Fruit fly (Drosophila melanogaster) whole organism, prepupa: Measurements from ENCODE around the gene CG14641.
A peak's percentile ranks its signal among the peaks of the same experiment; 100 is the strongest.

Experiments used
- CG11902 ChIP-seq: fragments of 200-800 bp; sonication (Bioruptor generic); optimal IDR thresholded peaks from 3 replicates; lab custom pipeline; 2016; ENCODE audit warnings: missing biosample characterization, missing genetic modification characterization
- CG1621 ChIP-seq: fragments of 200-800 bp; sonication (Bioruptor generic); optimal IDR thresholded peaks from 3 replicates; lab custom pipeline; 2018; ENCODE audit warnings: missing biosample characterization, mild to moderate bottlenecking, missing genetic modification characterization
- CG3032 ChIP-seq: fragments of 200-800 bp; optimal IDR thresholded peaks from 2 replicates; lab custom pipeline; 2019; ENCODE audit warnings: missing biosample characterization, mild to moderate bottlenecking, missing genetic modification characterization, moderate library complexity
- CG31627 ChIP-seq: fragments of 200-800 bp; sonication (Bioruptor generic); optimal IDR thresholded peaks from 3 replicates; lab custom pipeline; 2016; ENCODE audit warnings: missing biosample characterization, missing genetic modification characterization
- CG32006 ChIP-seq: fragments of 200-800 bp; sonication (Bioruptor generic); optimal IDR thresholded peaks from 3 replicates; lab custom pipeline; 2017; ENCODE audit warnings: missing biosample characterization, mild to moderate bottlenecking, missing genetic modification characterization
- CG34406 ChIP-seq: fragments of 200-800 bp; sonication (Bioruptor generic); optimal IDR thresholded peaks from 3 replicates; lab custom pipeline; 2016; ENCODE audit warnings: missing biosample characterization, missing genetic modification characterization
- CG3919 ChIP-seq: fragments of 200-800 bp; sonication (Bioruptor generic); optimal IDR thresholded peaks from 3 replicates; lab custom pipeline; 2016; ENCODE audit warnings: missing biosample characterization, missing genetic modification characterization
- CG6792 ChIP-seq: fragments of 200-800 bp; sonication (Bioruptor generic); optimal IDR thresholded peaks from 3 replicates; lab custom pipeline; 2016; ENCODE audit warnings: missing biosample characterization, missing genetic modification characterization
- CG6854 ChIP-seq: fragments of 200-800 bp; sonication (Bioruptor generic); optimal IDR thresholded peaks from 2 replicates; lab custom pipeline; 2017; ENCODE audit warnings: missing biosample characterization, mild to moderate bottlenecking, missing genetic modification characterization
- CG7368 ChIP-seq: fragments of 200-800 bp; sonication (Bioruptor generic); optimal IDR thresholded peaks from 3 replicates; lab custom pipeline; 2016; ENCODE audit warnings: missing biosample characterization, missing genetic modification characterization
- CG8119 ChIP-seq: fragments of 200-800 bp; sonication (Bioruptor generic); IDR thresholded peaks from 3 replicates; pipeline ENCODE4 v1.3.6; 2022; ENCODE audit warnings: missing biosample characterization, missing genetic modification characterization
- CG8319 ChIP-seq: fragments of 200-800 bp; sonication (Bioruptor generic); optimal IDR thresholded peaks from 3 replicates; lab custom pipeline; 2016; ENCODE audit warnings: missing biosample characterization, missing genetic modification characterization
- CG8632 ChIP-seq: fragments of 200-800 bp; sonication (Bioruptor generic); optimal IDR thresholded peaks from 3 replicates; lab custom pipeline; 2016; ENCODE audit warnings: missing biosample characterization, missing genetic modification characterization
- Eip78C ChIP-seq: fragments of 200-800 bp; sonication (Bioruptor generic); peaks from one replicate; lab custom pipeline; 2016; ENCODE audit warnings: missing biosample characterization, missing genetic modification characterization
- Ets96B ChIP-seq: fragments of 200-800 bp; optimal IDR thresholded peaks from 2 replicates; lab custom pipeline; 2019; ENCODE audit warnings: missing biosample characterization, mild to moderate bottlenecking, missing genetic modification characterization, moderate library complexity
- Hr38 ChIP-seq: sonication (Bioruptor generic); optimal IDR thresholded peaks from 2 replicates; lab custom pipeline; 2016; ENCODE audit warnings: missing biosample characterization, missing genetic modification characterization
- Hr39 ChIP-seq: fragments of 200-800 bp; sonication (Bioruptor generic); optimal IDR thresholded peaks from 2 replicates; lab custom pipeline; 2016; ENCODE audit warnings: missing biosample characterization, missing genetic modification characterization
- Hr4 ChIP-seq: fragments of 200-800 bp; sonication (Bioruptor generic); optimal IDR thresholded peaks from 3 replicates; lab custom pipeline; 2016; ENCODE audit warnings: missing biosample characterization, missing genetic modification characterization
- Lpt ChIP-seq: fragments of 200-800 bp; sonication (Bioruptor generic); optimal IDR thresholded peaks from 3 replicates; lab custom pipeline; 2016; ENCODE audit warnings: missing biosample characterization, missing genetic modification characterization
- Sox14 ChIP-seq: fragments of 200-800 bp; sonication (Bioruptor generic); optimal IDR thresholded peaks from 3 replicates; lab custom pipeline; 2016; ENCODE audit warnings: missing biosample characterization, missing genetic modification characterization
- Sox15 ChIP-seq: fragments of 200-800 bp; sonication (Bioruptor generic); optimal IDR thresholded peaks from 3 replicates; lab custom pipeline; 2016; ENCODE audit warnings: missing biosample characterization, missing genetic modification characterization
- achi ChIP-seq: fragments of 200-800 bp; sonication (Bioruptor generic); optimal IDR thresholded peaks from 3 replicates; lab custom pipeline; 2016; ENCODE audit warnings: missing biosample characterization, missing genetic modification characterization
- acj6 ChIP-seq: fragments of 200-800 bp; sonication (Bioruptor generic); optimal IDR thresholded peaks from 3 replicates; lab custom pipeline; 2016; ENCODE audit warnings: missing biosample characterization, missing genetic modification characterization
- dac ChIP-seq: fragments of 200-800 bp; sonication (Bioruptor generic); optimal IDR thresholded peaks from 2 replicates; lab custom pipeline; 2017; ENCODE audit warnings: missing biosample characterization, mild to moderate bottlenecking, missing genetic modification characterization
- eg ChIP-seq: fragments of 200-800 bp; sonication (Bioruptor generic); IDR thresholded peaks from 3 replicates; pipeline ENCODE4 v1.3.6; 2022; ENCODE audit warnings: missing biosample characterization, missing genetic modification characterization
- fd59A ChIP-seq: fragments of 200-800 bp; sonication (Bioruptor generic); optimal IDR thresholded peaks from 2 replicates; lab custom pipeline; 2017; ENCODE audit warnings: missing biosample characterization, mild to moderate bottlenecking, missing genetic modification characterization, missing genetic modification reagents
- fd85E ChIP-seq: fragments of 200-800 bp; sonication (Bioruptor generic); optimal IDR thresholded peaks from 3 replicates; lab custom pipeline; 2016; ENCODE audit warnings: missing biosample characterization, missing genetic modification characterization
- lz ChIP-seq: fragments of 200-800 bp; sonication (Bioruptor generic); optimal IDR thresholded peaks from 3 replicates; lab custom pipeline; 2016; ENCODE audit warnings: missing biosample characterization, missing genetic modification characterization
- net ChIP-seq: fragments of 200-800 bp; sonication (Bioruptor generic); optimal IDR thresholded peaks from 3 replicates; lab custom pipeline; 2016; ENCODE audit warnings: missing biosample characterization, missing genetic modification characterization
- pdm3 ChIP-seq: fragments of 200-800 bp; sonication (Bioruptor generic); optimal IDR thresholded peaks from 3 replicates; lab custom pipeline; 2016; ENCODE audit warnings: missing biosample characterization, missing genetic modification characterization
- salr ChIP-seq, 2 experiments: fragments of 200-800 bp; sonication (Bioruptor generic); optimal IDR thresholded peaks; 3 replicates each; lab custom pipeline; 2016 to 2018; ENCODE audit warnings: missing biosample characterization in 2 of 2, missing genetic modification characterization in 2 of 2, mild to moderate bottlenecking in 1 of 2
- spab ChIP-seq: fragments of 200-800 bp; sonication (Bioruptor generic); optimal IDR thresholded peaks from 2 replicates; lab custom pipeline; 2017; ENCODE audit warnings: missing biosample characterization, mild to moderate bottlenecking, missing genetic modification characterization, missing genetic modification reagents
- svp ChIP-seq: fragments of 200-800 bp; sonication (Bioruptor generic); peaks from one replicate; lab custom pipeline; 2016; ENCODE audit warnings: missing biosample characterization, missing genetic modification characterization
- vri ChIP-seq: fragments of 200-800 bp; sonication (Bioruptor generic); optimal IDR thresholded peaks from 3 replicates; lab custom pipeline; 2016; ENCODE audit warnings: missing biosample characterization, mild to moderate bottlenecking, missing genetic modification characterization

The CG14641 gene

DNA sequence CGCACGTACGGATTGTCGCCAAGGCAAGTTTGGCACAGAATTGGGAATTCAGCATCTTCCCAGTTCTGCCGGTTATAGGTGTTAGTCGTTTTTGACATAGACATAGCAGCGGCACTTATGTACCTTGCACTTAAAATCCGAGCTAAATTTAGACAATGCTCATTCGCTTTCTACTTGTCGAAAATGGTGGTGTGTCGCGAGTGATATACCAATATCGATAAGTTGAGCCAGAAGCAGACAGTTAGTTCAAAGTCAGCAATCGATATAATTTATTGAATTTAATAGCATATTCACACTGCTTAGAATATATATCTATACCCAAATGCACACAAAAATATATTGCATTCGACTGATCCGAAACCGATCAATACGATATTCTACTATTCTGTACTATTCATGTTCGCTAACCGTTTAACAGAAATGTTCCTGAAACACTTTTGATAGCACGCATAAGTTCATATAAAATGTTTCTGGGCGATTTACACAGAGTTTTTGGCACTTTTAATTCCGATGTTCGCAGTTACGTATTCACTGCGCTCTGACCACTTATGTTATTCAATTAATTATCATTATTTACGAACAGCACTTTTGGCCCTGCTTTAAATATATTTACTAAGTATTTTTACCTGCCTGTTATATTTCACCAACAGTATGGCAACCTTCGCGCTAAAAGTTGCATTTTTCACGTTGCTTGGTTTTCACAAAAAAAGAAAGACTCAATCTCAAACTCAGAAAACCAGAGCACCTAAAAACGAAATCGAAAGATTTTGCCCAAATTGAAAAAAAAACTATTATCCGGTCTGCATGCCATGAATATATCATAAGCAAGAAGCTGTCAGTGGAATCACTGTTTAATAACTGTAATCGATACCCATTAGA is at the start of gene CG14641:
Gene CG14641, minus strand, starts transcription at position 204 of the 879 bp plus-strand sequence.
- TF ChIP-seq Sox15 (GFP tag; lab: Kevin White, UChicago) (peak; percentile 36), CG3919 (GFP tag; lab: Kevin White, UChicago) (no peak), Hr38 (GFP tag; lab: Kevin White, UChicago) (no peak), CG3032 (tag; lab: Kevin White, UChicago) (peak; percentile 15), CG11902 (GFP tag; lab: Kevin White, UChicago) (no peak), dac (GFP tag; lab: Kevin White, UChicago) (no peak), CG32006 (GFP tag; lab: Kevin White, UChicago) (peak; percentile 50), CG6854 (GFP tag; lab: Kevin White, UChicago) (peak; percentile 11), pdm3 (GFP tag; lab: Kevin White, UChicago) (peak; percentile 19), lz (GFP tag; lab: Kevin White, UChicago) (peak; percentile 4), CG7368 (GFP tag; lab: Kevin White, UChicago) (no peak), Sox14 (GFP tag; lab: Kevin White, UChicago) (peak; percentile 18), CG31627 (GFP tag; lab: Kevin White, UChicago) (peak; percentile 28), acj6 (GFP tag; lab: Kevin White, UChicago) (no peak), CG8119 (GFP tag; lab: Robert Waterston, UW) (no peak), net (no peak), Hr39 (GFP tag; lab: Kevin White, UChicago) (peak; percentile 26), svp (GFP tag; lab: Kevin White, UChicago) (peak; percentile 48), Eip78C (GFP tag; lab: Kevin White, UChicago) (peak; percentile 65), CG34406 (no peak), Hr4 (GFP tag; lab: Kevin White, UChicago) (peak; percentile 2), fd59A (GFP tag; lab: Kevin White, UChicago) (peak; percentile 16)

DNA sequence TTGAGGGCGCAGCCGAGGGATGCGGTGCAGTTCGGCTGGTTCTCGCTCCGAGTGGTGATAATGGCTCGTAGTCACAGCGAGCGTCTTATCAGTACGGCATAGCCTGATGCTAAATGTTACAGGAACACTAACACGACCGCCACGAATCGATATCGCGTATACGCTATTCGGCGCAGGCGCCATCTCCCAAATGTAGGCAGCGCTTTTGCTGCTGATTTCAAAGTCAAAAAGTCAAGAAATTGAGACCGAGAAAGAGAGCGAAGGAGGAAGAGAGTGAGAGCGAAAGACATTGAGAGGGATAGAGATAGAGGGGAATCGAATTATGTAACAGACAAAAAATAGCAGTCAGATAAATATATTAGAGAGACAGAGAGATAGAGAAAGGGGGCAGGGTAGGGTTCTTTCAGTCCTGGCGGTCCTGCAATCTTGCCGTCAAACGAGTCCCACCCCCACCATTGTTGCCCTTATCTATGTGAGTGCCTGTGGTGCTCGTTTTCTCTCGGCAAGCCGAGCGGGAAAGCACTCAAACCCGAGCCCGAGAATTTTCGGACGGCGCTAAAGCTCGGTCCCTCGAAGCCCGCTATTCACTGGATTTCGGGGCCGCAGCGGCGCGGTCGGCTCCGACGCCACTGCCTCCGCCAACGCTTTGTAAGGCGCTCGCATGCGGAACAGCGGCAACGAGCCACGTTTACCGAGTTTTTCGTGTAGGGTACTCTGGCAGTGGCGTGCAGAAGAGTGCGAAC is 49.1 kb upstream of the CG14641 start:
- no peak for TF ChIP-seq acj6 (GFP tag; lab: Kevin White, UChicago)
- TF ChIP-seq spab, result no peak
- peak; percentile 77 for TF ChIP-seq svp (GFP tag; lab: Kevin White, UChicago)
- TF ChIP-seq eg (GFP tag; lab: Robert Waterston, UW), result 0 out of 3 replicates have a peak, but pooled peaks have one; percentile 8
- no peak for TF ChIP-seq Hr4 (GFP tag; lab: Kevin White, UChicago)
- TF ChIP-seq vri (GFP tag; lab: Kevin White, UChicago), result peak; percentile 21
- no peak for TF ChIP-seq CG8632 (GFP tag; lab: Kevin White, UChicago)
- TF ChIP-seq Eip78C (GFP tag; lab: Kevin White, UChicago), result peak; percentile 39

DNA sequence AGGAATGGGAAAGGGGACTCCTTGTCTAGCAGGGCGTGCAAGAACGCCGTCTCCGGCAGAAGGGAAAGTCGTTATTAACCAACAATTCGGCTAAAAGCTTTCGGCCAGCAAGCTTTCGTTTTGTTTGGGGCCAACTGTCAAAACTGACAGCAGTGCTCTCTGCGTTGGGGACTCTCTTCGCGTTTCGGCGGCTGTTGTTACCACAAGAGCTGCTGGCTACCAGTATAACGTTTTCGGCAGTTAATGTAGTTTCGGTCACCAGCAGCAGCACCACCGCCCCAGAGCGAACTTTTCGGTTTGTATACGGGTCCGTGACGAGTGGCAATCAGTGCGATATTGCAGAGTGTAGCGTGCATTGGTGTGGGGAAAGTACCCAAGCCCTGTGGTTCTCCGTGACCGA is 47.9 kb upstream of the CG14641 start, which contains the start of gene cpx:
Gene cpx, plus strand, starts transcription at position 160 of the 400 bp plus-strand sequence.
- no peak for TF ChIP-seq acj6 (GFP tag; lab: Kevin White, UChicago)
- TF ChIP-seq achi (GFP tag; lab: Kevin White, UChicago), result peak; percentile 71

- TF ChIP-seq Ets96B (no peak), lz (GFP tag; lab: Kevin White, UChicago) (no peak), Sox14 (GFP tag; lab: Kevin White, UChicago) (no peak), CG6792 (no peak), fd85E (GFP tag; lab: Kevin White, UChicago) (no peak), Lpt (GFP tag; lab: Kevin White, UChicago) (no peak), CG11902 (GFP tag; lab: Kevin White, UChicago) (no peak), CG8319 (GFP tag; lab: Kevin White, UChicago) (no peak), CG1621 (tag; lab: Kevin White, UChicago) (no peak), salr (GFP tag; optimal IDR thresholded peaks at IDR 0.05; lab: Kevin White, UChicago) (no peak)
These were observed 45.7 kb upstream of the CG14641 start, which contains the start of gene flip for dm6 chr3R:4277828-4278227. Gene flip (minus strand): TSS chr3R:4277928.
